Worm (Caenorhabditis elegans) whole organism, L4/young adult: Measurements from ENCODE around the gene F47B7.2.
A peak's percentile ranks its signal among the peaks of the same experiment; 100 is the strongest.

Experiments
- W03F9.2 ChIP-seq: fragments of 150-350 bp; optimal IDR thresholded peaks from 2 replicates; lab custom pipeline; 2014; ENCODE audit warnings: missing biosample characterization, missing genetic modification characterization
- dao-5 ChIP-seq: sonication (generic microtip); optimal IDR thresholded peaks from 2 replicates; lab custom pipeline; 2016; ENCODE audit warnings: missing genotype, missing genetic modification characterization, moderate library complexity, missing compliant biosample characterization
- him-1 ChIP-seq: sonication (generic microtip); optimal IDR thresholded peaks from 2 replicates; lab custom pipeline; 2016; ENCODE audit warnings: missing genotype, missing genetic modification reagents, missing genetic modification characterization, missing compliant biosample characterization

The F47B7.2 gene

DNA sequence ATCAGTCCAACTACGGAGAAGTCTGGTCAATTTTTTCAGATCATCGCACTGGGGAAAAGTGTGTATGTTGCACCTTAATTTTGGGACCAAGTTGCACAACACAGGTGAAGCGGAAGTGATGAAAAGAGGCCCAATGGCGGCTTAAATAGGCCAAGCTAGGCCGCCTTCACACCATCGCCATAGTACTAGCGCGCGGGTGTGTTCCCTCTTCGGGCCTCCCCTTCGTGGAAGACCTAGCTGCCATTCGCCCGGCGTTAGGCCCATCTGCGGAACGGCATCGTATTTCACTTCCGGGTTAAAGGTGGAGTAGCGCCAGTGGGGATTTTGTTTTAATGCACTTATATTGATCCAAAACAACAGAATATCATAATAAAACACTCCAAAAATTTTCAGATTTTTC is 12.7 kb upstream of the F47B7.2 start:
- no peak for TF ChIP-seq dao-5 (tag; lab: Kevin White, UChicago)
- no peak for TF ChIP-seq him-1 (tag; lab: Kevin White, UChicago)
- no peak for TF ChIP-seq W03F9.2

DNA sequence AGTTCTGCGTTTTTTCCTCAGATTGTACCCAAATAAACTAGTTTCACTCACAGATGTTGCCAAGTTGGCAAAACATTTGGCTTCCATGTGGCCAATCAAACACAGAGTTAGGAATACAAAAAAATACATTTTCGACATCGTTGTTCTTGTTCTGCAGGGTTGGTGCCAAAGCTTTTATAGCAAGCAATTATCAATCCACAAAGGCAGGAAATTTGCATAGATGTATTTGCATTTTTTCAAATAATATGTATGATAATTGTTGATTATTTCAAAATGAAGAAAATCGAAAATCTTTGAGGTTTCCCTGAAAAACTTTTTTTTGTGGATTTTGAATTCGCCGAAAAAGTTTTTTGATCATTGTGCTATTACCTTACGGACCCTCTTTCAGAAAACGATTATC is 10.2 kb upstream of the F47B7.2 start, which contains the start of gene T14G12.11:
Gene T14G12.11, minus strand, starts transcription at position 138 of the 400 bp plus-strand sequence.
- TF ChIP-seq W03F9.2, result no peak
- no peak for TF ChIP-seq dao-5 (tag; lab: Kevin White, UChicago)
- no peak for TF ChIP-seq him-1 (tag; lab: Kevin White, UChicago)

DNA sequence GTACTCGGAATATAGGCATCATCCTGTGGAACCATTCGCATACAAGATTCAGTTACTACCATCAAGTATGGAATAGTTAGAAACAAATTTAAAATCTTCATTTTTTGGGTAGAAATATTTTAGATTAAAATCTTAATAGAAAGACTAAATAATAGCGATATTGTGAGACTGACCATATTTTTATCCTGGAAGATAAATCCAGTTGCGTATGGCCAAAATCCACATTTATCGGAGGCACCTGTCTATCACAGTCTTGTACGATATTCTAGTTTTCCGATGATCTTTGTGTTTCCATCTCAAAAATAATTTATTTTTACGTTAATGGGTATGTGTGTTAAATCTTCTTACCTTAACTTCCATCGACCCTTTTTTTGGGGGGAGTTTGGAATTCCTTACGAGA is 8.3 kb upstream of the F47B7.2 start, which contains the start of gene F47B7.3:
Gene F47B7.3, minus strand, starts transcription at position 101 of the 400 bp plus-strand sequence.
- TF ChIP-seq him-1 (tag; lab: Kevin White, UChicago) (no peak), dao-5 (tag; lab: Kevin White, UChicago) (no peak), W03F9.2 (no peak)

DNA sequence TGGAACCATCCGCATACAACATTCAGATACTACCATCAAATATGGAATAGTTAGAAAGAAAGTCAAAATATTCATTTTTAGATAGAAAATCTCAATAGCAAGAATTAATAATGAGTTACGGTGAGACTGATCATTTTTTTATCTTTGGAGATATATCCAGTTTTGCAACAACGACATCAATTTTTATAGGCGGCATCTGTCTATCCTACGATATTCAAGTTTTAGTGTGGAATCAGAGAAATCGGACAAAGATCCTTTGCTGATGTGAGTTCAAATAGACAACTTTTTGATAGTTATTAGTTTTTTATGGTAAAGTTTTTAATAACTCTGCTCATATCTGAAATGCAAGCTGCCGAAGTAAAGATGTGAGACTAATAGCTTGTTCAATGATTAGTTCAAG is 6.0 kb upstream of the F47B7.2 start, which contains the start of gene F47B7.4:
Gene F47B7.4, minus strand, starts transcription at position 101 of the 400 bp plus-strand sequence.
- TF ChIP-seq him-1 (tag; lab: Kevin White, UChicago), result no peak

DNA sequence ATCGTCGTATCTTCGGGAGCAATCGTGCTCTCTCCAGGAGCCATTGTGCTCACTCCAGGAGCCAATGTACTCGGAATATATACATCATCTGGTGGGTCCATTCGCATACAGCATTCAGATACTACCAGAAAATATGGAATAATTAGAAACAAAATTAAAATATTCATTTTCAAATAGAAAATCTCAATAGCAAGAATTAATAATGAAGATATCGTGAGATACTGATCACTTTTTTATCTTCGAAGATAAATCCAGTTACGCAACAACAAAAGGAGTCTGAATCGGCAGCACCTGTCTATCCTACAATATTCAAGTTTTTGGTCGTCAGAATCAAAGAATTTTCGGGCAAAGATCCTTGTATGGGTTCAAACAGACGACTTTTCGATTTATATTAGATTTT is 3.8 kb upstream of the F47B7.2 start, which contains the start of gene F47B7.5:
Gene F47B7.5, minus strand, starts transcription at position 101 of the 400 bp plus-strand sequence.
- TF ChIP-seq him-1 (tag; lab: Kevin White, UChicago) (no peak), W03F9.2 (no peak)

DNA sequence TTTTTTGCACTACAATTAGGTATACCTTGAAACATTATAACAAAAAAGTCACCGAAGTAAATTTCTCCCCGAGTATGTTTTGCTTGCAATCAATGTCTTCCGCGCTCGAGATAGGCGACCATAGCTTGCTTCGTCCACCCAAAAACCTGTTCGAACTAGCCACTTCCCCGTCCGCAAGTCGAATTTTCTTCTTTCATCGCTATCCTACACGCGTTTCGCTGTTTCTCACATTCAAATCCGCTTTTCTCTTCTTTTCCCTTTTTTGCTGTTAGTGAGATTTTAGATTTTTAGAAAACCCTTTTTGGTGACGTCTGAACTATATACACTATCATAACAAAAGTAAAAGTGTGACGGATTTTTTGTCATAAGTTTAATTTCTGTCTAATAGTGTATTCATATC is 671 bp downstream of the F47B7.2 start:
- no peak for TF ChIP-seq W03F9.2
- TF ChIP-seq dao-5 (tag; lab: Kevin White, UChicago), result no peak
- no peak for TF ChIP-seq him-1 (tag; lab: Kevin White, UChicago)

DNA sequence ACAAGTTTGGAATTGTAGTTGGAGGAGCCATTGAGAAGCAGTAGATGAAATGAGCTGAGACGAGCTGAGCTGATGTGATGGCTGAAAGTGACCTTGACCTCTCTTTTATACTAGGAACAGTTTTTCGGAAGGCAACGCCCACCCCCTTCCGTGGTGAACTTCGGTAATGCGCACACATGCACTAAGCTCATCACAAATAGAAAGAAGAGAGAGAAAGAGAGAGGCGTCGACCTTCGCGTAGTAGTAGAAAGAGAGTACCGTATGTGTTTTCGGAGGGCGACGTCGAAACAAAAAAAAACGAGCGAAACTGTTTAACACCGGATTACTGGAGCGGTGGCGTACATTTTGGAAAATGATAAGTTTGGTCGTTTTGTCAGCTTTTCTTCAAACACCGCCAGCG is 8.5 kb downstream of the F47B7.2 start, which contains the start of gene marg-1:
Gene marg-1, minus strand, starts transcription at position 101 of the 400 bp plus-strand sequence.
- TF ChIP-seq W03F9.2 (no peak), dao-5 (tag; lab: Kevin White, UChicago) (no peak), him-1 (tag; lab: Kevin White, UChicago) (no peak)

DNA sequence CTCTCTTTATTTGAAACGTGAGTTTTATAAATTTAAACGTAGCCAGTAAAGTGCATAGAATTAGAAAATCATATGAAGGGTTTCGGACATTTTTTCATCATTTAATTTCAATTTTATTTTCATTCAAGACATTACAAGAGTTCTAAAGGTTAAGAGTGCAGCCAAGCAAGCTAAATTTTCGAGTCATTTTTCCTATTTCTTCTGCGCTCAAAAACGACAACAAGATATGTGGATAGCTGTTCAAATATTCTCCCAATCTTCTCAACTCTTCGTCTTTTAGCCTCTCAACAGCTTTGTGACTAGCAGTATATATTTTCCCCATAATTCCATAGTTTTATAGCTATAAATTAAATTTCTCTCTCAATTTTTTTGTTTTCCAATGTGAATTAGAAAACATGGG is 11.1 kb downstream of the F47B7.2 start:
- TF ChIP-seq dao-5 (tag; lab: Kevin White, UChicago) (no peak), W03F9.2 (no peak), him-1 (tag; lab: Kevin White, UChicago) (no peak)

DNA sequence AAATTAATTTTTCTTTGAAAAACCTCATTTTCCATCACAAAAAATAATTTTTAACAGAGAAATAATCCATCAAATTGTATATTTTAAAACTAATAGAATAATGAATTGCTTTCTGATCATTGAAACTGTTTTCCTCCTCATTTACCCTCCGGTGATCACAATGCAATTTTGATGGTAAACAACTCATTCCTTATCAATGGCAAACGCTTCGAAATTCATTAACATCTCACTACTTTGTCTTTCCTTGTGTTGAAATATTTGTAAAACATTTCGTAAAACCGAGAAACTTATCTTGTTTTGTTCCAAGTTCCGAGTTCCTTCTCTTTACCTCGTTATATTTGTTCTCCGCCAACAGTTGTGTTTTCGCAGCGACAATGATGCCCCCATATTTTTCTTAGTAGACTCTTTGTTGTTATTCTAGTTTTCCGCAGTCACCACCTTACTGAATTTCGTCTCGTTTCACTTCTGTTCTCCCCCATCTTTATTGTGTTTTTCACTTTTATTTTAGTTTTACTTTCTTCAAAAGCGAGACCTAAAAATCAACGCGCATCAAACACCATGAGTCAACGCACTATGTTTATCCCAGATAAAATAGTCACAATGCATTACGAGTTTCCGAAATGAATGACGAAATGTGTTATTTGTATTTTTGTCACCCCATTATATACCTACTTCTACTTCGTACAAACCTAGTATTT is 12.7 kb downstream of the F47B7.2 start:
- TF ChIP-seq W03F9.2, result no peak
- TF ChIP-seq dao-5 (tag; lab: Kevin White, UChicago), result no peak
- TF ChIP-seq him-1 (tag; lab: Kevin White, UChicago), result no peak

DNA sequence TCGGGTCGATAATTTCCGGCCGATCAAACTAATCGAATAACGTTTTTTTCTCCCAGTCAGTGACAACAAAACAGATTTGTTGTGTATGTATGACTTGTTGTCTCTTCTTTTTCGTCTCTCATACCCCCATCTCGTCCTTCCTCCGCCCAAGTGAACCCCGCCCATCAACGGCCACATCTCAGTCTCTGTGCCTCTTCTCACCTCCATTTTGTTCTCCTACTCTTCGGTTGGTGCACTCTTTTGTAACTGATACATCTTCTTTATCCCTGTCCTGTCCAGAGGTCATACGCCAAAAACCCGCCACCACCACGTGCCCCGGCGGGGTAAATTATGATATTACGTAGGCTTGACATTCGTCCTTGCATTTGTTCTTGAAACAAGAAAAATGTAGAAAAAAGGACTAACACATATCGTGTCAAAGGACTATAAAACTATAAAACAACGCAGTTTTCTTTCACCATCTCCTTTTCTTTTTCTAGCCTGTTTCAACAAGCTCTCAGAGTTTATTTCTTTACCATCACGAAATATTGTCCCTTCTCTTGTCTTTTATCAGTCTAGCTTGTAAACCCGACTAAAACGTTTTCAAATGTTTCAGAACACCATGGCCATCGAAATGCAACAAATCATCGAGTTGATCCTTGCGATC is 15.0 kb downstream of the F47B7.2 start, which contains the start of gene pmpl-1:
Gene pmpl-1, plus strand, starts transcription at position 596 of the 646 bp plus-strand sequence.
- TF ChIP-seq him-1 (tag; lab: Kevin White, UChicago), result no peak
- no peak for TF ChIP-seq dao-5 (tag; lab: Kevin White, UChicago)
- no peak for TF ChIP-seq W03F9.2

DNA sequence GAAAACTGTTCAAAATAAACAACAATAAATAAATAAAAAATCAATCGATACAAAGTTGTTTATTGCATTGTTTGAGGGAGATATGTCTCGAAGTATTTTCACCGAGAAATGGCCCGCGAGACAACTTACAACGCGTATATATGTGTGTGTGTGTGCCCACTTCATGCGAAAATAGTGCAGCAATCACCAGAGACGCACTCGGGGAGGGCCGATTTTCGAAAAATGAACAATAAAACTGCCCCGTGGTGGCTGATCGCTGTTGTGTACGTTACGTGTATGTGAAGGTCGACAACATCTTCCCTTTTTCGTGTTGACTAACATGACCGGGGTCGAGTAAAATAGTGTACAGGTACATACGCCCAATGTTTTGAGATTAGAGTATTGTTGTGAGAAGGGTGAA is 15.9 kb downstream of the F47B7.2 start:
- TF ChIP-seq him-1 (tag; lab: Kevin White, UChicago) (no peak), W03F9.2 (no peak), dao-5 (tag; lab: Kevin White, UChicago) (no peak)

DNA sequence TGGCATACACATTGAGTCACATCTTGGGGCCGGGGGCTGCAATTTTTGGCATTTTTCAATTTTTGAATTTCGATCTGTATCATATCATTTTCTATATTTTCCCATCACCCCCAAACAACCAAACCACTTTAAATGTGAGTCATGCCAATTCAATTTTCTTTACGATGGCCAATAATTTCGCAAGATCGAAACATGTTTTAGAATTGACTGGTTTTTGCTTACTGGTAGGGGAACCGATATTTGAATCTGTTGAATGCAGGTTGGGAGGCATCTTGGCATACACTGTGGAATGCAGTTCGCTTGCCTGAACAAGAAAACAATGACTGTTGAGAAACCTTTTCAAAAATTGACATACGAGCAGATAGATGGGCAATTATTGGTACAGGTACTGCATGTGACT is 18.5 kb downstream of the F47B7.2 start:
- TF ChIP-seq dao-5 (tag; lab: Kevin White, UChicago), result no peak
- TF ChIP-seq him-1 (tag; lab: Kevin White, UChicago), result no peak
- no peak for TF ChIP-seq W03F9.2

DNA sequence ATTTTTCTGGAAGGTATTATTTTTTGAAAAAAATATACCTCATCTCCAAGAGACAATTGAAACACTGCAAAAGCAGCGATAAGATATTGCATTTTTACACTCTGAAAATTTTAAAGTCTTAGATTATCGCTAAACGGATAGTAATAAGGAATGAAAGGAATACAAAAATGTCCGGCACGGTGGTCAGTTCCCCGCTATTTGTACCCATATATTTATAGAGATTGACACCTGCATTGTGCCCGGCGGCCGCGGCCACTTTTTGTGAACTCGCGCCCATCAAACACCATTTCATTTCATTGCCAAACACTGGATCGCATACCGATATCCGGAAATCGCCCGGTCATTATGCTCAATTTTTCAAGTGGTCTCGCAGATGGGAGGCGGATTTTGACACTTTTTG is 20.2 kb downstream of the F47B7.2 start, which contains the start of gene idpp-5:
Gene idpp-5, minus strand, starts transcription at position 101 of the 400 bp plus-strand sequence.
- TF ChIP-seq dao-5 (tag; lab: Kevin White, UChicago) (no peak), him-1 (tag; lab: Kevin White, UChicago) (no peak), W03F9.2 (no peak)

DNA sequence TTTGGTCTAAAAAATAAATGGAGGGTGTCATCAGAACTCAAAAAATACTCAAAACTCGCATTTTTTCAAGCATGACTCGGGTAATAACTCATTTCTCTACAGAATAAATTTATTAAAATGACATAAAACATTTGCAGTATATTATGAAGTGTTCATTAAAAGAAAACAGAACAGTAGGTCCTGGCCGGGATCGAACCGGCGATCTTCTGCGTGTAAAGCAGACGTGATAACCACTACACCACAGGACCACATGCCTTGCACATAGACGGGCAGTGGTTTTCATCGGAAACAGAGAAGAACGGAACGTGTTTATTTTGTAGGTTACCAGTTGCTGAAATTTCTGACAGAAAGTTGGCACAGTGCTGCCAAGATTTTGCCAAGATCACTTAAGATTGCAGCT is 20.8 kb downstream of the F47B7.2 start:
- TF ChIP-seq him-1 (tag; lab: Kevin White, UChicago) (peak; percentile 21), dao-5 (tag; lab: Kevin White, UChicago) (peak; percentile 32), W03F9.2 (no peak)
